Fruit fly (Drosophila melanogaster): ENCODE data around the gene CG15404.

dm6 chr2L:3188875-3189274 lies 15.1 kb downstream of the CG15404 start:
- TF ChIP-seq Hr39 (GFP tag; optimal IDR thresholded peaks at IDR 0.05) (peak; percentile 42), CG6792 (GFP tag; optimal IDR thresholded peaks at IDR 0.05) (peak; percentile 4), Gug (GFP tag; IDR thresholded peaks at IDR 0.05) (peak; percentile 19; the same call in 1 of the 2 replicates), dsx (GFP tag; optimal IDR thresholded peaks at IDR 0.05; ENCODE audit: poor library complexity, severe bottlenecking) (no peak), CG11294 (GFP tag; IDR thresholded peaks at IDR 0.05) (no peak), Sox15 (GFP tag; optimal IDR thresholded peaks at IDR 0.05) (no peak), CG16779 (tag; optimal IDR thresholded peaks at IDR 0.05) (no peak)

All from whole organism, prepupa.